Fruit fly (Drosophila melanogaster) whole organism: ENCODE measurements around the gene dbe.

Experiments used
- CG8478 ChIP-seq: fragments of >200 bp; optimal IDR thresholded peaks from 2 replicates; lab custom pipeline; 2018; ENCODE audit warnings: inconsistent platforms
- Dll ChIP-seq: fragments of >200 bp; optimal IDR thresholded peaks from 2 replicates; lab custom pipeline; 2017
- EcR ChIP-seq, 2 experiments: fragments of >200 bp; optimal IDR thresholded peaks; 2 replicates each; lab custom pipeline; 2017; ENCODE audit warnings: missing biosample characterization in 2 of 2, missing genetic modification characterization in 2 of 2, missing genetic modification reagents in 2 of 2
- pan ChIP-seq: fragments of >200 bp; optimal IDR thresholded peaks from 2 replicates; lab custom pipeline; 2017
- psq ChIP-seq: fragments of >200 bp; optimal IDR thresholded peaks from 2 replicates; lab custom pipeline; 2017
- usp ChIP-seq: fragments of >200 bp; optimal IDR thresholded peaks from 2 replicates; lab custom pipeline; 2017; ENCODE audit warnings: missing biosample characterization, missing genetic modification characterization, mixed read lengths

The dbe gene

DNA sequence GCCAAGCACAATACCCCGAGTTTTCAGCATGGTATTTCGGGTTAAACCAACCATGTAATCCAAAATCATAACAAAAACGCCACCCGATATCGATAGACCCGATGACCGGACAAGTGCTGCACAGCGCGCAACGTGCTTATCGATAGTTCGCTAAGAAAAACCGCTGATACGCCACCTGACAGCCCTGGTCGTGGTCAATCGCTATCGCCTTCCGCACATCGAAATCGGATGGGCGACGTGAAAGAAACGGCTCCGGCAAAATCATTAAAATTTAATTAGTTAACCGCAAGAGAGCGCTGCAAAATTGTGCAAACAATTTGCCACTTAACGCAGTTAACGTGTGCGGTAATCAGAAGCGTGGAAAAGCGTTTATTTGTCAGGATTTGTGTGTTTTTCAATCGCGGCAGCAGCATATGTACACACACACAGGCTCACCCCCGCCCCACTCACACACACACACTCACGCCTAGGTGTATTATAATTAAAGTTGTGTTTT, 43.8 kb downstream of the dbe start, which contains the start of the genes CG3862 and dock:
TSS of gene CG3862 (minus strand) at position 94 of the 496 bp plus-strand sequence.
TSS of gene dock (plus strand) at position 202 of the 496 bp plus-strand sequence.
- TF ChIP-seq pan (lab: Kevin White, UChicago) (no peak), psq (lab: Kevin White, UChicago) (no peak), Dll (lab: Kevin White, UChicago) (no peak), EcR (GFP tag; optimal IDR thresholded peaks at IDR 0.05; lab: Kevin White, UChicago) (no peak), CG8478 (lab: Kevin White, UChicago) (no peak), usp (no peak)

DNA sequence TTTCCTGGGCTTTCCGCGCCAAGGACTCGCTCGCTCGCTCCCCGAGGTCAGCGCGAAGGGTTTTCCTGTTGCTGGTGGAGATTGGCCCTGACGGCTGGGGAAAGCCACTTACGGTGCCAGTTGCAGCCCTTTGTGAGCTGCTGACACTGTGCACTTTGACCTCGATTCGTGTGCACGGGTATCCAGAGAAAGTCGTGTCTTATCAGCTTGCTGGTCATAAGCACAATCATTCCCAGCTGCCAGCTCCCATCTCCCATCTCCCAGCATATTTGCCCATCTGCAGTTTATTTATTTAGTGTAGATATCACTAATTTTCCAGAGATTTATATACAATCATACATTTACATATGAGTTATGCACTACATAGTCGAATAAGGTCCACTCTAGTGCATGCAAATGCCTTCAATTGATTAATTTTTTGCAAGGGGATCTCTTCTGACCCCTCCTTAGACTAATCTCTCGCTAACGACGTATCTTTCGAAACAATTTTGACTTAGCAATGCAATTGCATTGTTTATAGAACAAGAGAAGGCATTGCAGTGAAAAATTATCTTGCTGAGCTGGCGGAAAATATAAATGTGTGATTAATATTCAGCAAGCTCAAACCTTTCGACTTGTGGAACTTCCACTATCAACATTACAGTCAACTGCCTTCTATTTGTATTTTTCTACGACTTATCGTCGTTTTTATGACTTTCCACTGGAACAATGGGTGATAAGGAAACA, 47.5 kb downstream of the dbe start:
- no peak for TF ChIP-seq usp
- no peak for TF ChIP-seq Dll (lab: Kevin White, UChicago)
- no peak for TF ChIP-seq pan (lab: Kevin White, UChicago)
- no peak for TF ChIP-seq psq (lab: Kevin White, UChicago)
- no peak for TF ChIP-seq EcR (GFP tag; optimal IDR thresholded peaks at IDR 0.05; lab: Kevin White, UChicago)
- TF ChIP-seq CG8478 (lab: Kevin White, UChicago) = no peak

- TF ChIP-seq EcR (GFP tag; optimal IDR thresholded peaks at IDR 0.05; lab: Kevin White, UChicago) = no peak
- TF ChIP-seq CG8478 (lab: Kevin White, UChicago) = no peak
- TF ChIP-seq usp = no peak
- no peak for TF ChIP-seq pan (lab: Kevin White, UChicago)
- TF ChIP-seq Dll (lab: Kevin White, UChicago) = no peak
- no peak for TF ChIP-seq psq (lab: Kevin White, UChicago)
Observed at dm6 chr2L:821242-821985, 48.2 kb downstream of the dbe start, which contains the start of gene CG3662. Gene CG3662, plus strand, starts transcription at chr2L:821289.

DNA sequence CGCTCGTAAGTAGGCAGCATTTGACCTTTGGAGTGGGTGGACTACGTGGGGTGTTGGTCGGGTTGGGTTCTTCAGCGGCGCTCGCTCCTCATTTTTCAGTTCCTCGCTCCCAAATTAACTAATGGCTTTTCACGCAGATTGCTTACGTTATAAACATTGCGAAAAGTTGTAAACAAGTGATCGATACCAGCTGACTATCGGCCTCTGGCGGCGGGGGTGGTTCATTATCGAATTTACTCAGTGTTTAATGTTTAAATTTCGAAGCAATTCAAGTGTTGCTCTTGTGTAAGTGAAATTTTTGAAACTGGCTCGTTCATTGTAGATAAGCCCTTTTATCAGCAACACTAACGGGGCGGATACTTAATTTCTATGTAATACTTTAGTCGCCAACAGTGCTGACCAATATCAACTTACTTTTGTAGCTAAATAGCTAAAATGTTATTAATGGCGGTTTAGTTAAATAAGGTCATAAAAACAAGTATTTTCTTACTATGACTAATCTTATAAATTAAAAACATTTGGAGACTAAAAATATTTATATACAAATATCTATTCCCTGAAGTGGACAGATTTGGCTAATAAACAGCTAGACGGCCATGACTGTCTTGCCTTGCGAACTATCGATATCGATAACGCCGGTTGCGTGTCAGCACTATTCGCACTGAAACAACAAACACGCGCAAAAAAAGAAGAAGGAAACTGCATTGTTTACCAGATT, 50.2 kb downstream of the dbe start, which contains the start of the genes PGAP2 and Clp:
TSS of gene PGAP2 (minus strand) at position 194 of the 718 bp plus-strand sequence.
TSS of gene Clp (plus strand) at position 650 of the 718 bp plus-strand sequence.
- TF ChIP-seq psq (lab: Kevin White, UChicago) = no peak
- TF ChIP-seq EcR (GFP tag; optimal IDR thresholded peaks at IDR 0.05; lab: Kevin White, UChicago) = no peak
- TF ChIP-seq Dll (lab: Kevin White, UChicago) = no peak
- no peak for TF ChIP-seq CG8478 (lab: Kevin White, UChicago)
- no peak for TF ChIP-seq usp
- TF ChIP-seq pan (lab: Kevin White, UChicago) = no peak
